Worm (Caenorhabditis elegans) whole organism, L4 larva: ENCODE data around the gene str-83.
A peak's percentile ranks its signal among the peaks of the same experiment; 100 is the strongest.

Experiments
- F10B5.3 ChIP-seq: sonication (generic microtip); optimal IDR thresholded peaks from 2 replicates; lab custom pipeline; 2016; ENCODE audit warnings: mild to moderate bottlenecking, missing genetic modification characterization, missing compliant biosample characterization
- F49E8.2 ChIP-seq: sonication (generic microtip); optimal IDR thresholded peaks from 2 replicates; lab custom pipeline; 2016; ENCODE audit warnings: missing compliant biosample characterization, mild to moderate bottlenecking, missing genetic modification characterization, borderline replicate concordance
- T20F7.1 ChIP-seq: fragments of 200-800 bp; sonication (Bioruptor generic); optimal IDR thresholded peaks from 2 replicates; lab custom pipeline; 2018; ENCODE audit warnings: mild to moderate bottlenecking, missing genetic modification characterization, missing compliant biosample characterization
- Y5F2A.4 ChIP-seq: fragments of 200-800 bp; sonication (Bioruptor generic); optimal IDR thresholded peaks from 2 replicates; lab custom pipeline; 2018; ENCODE audit warnings: mild to moderate bottlenecking, missing genetic modification characterization, missing compliant biosample characterization
- ceh-62 ChIP-seq: sonication (generic microtip); optimal IDR thresholded peaks from 2 replicates; lab custom pipeline; 2017; ENCODE audit warnings: missing biosample characterization, missing genetic modification characterization
- ces-1 ChIP-seq: fragments of 150-350 bp; sonication (generic microtip); optimal IDR thresholded peaks from 4 replicates; lab custom pipeline; 2014; ENCODE audit warnings: missing biosample characterization, missing genetic modification reagents, missing genetic modification characterization
- cey-2 ChIP-seq: sonication (generic microtip); optimal IDR thresholded peaks from 3 replicates; lab custom pipeline; 2017; ENCODE audit warnings: missing genetic modification characterization, mild to moderate bottlenecking, missing compliant biosample characterization, antibody characterized with exemption, borderline replicate concordance; ENCODE audit not compliant: insufficient read depth
- daf-12 ChIP-seq: fragments of 150-350 bp; optimal IDR thresholded peaks from 2 replicates; lab custom pipeline; 2014; ENCODE audit warnings: missing biosample characterization, missing genetic modification reagents, missing genetic modification characterization
- daf-16 ChIP-seq, 3 experiments: sonication (generic microtip); optimal IDR thresholded peaks; 2 replicates each; lab custom pipeline; 2016 to 2017; ENCODE audit warnings: missing genetic modification characterization in 3 of 3, missing genetic modification reagents in 3 of 3, mild to moderate bottlenecking in 2 of 3, missing compliant biosample characterization in 2 of 3, missing biosample characterization in 1 of 3, moderate library complexity in 1 of 3
- daf-19 ChIP-seq: fragments of 200-800 bp; sonication (Bioruptor generic); conservative IDR thresholded peaks from 2 replicates; pipeline ENCODE4 v1.3.6; 2022; ENCODE audit warnings: missing genetic modification characterization, missing compliant biosample characterization
- daf-8 ChIP-seq: fragments of 200-800 bp; sonication (Bioruptor generic); IDR thresholded peaks from 2 replicates; pipeline ENCODE4 v1.3.6; 2022; ENCODE audit warnings: missing genetic modification characterization, missing compliant biosample characterization
- dmd-6 ChIP-seq: fragments of 200-800 bp; sonication (Bioruptor generic); IDR thresholded peaks from 2 replicates; pipeline ENCODE4 v1.3.6; 2022; ENCODE audit warnings: missing genetic modification reagents, missing genetic modification characterization, missing compliant biosample characterization
- dmd-9 ChIP-seq: fragments of 200-800 bp; sonication (Bioruptor generic); IDR thresholded peaks from 2 replicates; pipeline ENCODE4 v1.3.6; 2022; ENCODE audit warnings: missing genetic modification reagents, missing genetic modification characterization, missing compliant biosample characterization
- dpl-1 ChIP-seq: fragments of 150-350 bp; optimal IDR thresholded peaks from 2 replicates; lab custom pipeline; 2014; ENCODE audit warnings: missing biosample characterization, missing genetic modification reagents, missing genetic modification characterization
- dve-1 ChIP-seq: sonication (generic microtip); optimal IDR thresholded peaks from 2 replicates; lab custom pipeline; 2017; ENCODE audit warnings: antibody characterized with exemption, mild to moderate bottlenecking, missing genetic modification characterization, missing compliant biosample characterization; ENCODE audit not compliant: insufficient read depth
- egl-27 ChIP-seq: sonication (generic microtip); optimal IDR thresholded peaks from 3 replicates; lab custom pipeline; 2017; ENCODE audit warnings: missing biosample characterization, missing genetic modification reagents, missing genetic modification characterization
- fos-1 ChIP-seq: fragments of 150-350 bp; optimal IDR thresholded peaks from 2 replicates; lab custom pipeline; 2014; ENCODE audit warnings: missing biosample characterization, missing genetic modification characterization
- hlh-11 ChIP-seq: fragments of 200-800 bp; sonication (Bioruptor generic); optimal IDR thresholded peaks from 2 replicates; lab custom pipeline; 2018; ENCODE audit warnings: mild to moderate bottlenecking, missing genetic modification characterization, missing compliant biosample characterization
- hlh-30 ChIP-seq: sonication (generic microtip); optimal IDR thresholded peaks from 2 replicates; lab custom pipeline; 2017; ENCODE audit warnings: antibody characterized with exemption, mild to moderate bottlenecking, missing genetic modification characterization, missing compliant biosample characterization; ENCODE audit not compliant: insufficient read depth
- lin-1 ChIP-seq: fragments of 200-800 bp; sonication (Bioruptor generic); IDR thresholded peaks from 2 replicates; pipeline ENCODE4 v1.3.6; 2022; ENCODE audit warnings: missing genetic modification reagents, missing genetic modification characterization, missing compliant biosample characterization
- lin-13 ChIP-seq: fragments of 150-350 bp; optimal IDR thresholded peaks from 2 replicates; lab custom pipeline; 2014; ENCODE audit warnings: missing biosample characterization, missing genetic modification reagents, missing genetic modification characterization
- lin-15B ChIP-seq: fragments of 150-350 bp; sonication (generic microtip); optimal IDR thresholded peaks from 3 replicates; lab custom pipeline; 2014; ENCODE audit warnings: missing biosample characterization, missing genetic modification characterization
- lin-38 ChIP-seq: fragments of 200-800 bp; sonication (Bioruptor generic); IDR thresholded peaks from 2 replicates; pipeline ENCODE4 v1.3.6; 2022; ENCODE audit warnings: missing genetic modification reagents, missing genetic modification characterization, missing compliant biosample characterization
- lir-3 ChIP-seq: sonication (generic microtip); optimal IDR thresholded peaks from 2 replicates; lab custom pipeline; 2016; ENCODE audit warnings: mild to moderate bottlenecking, missing genetic modification characterization, missing compliant biosample characterization
- lsy-2 ChIP-seq, 2 experiments: fragments of 150-350 bp in 1 of 2; sonication (generic microtip) in 1 of 2; optimal IDR thresholded peaks; 2 replicates each; lab custom pipeline; 2014 to 2017; ENCODE audit warnings: missing biosample characterization in 2 of 2, missing genetic modification characterization in 2 of 2
- madf-5 ChIP-seq, 2 experiments: fragments of 200-800 bp; sonication (Bioruptor generic); IDR thresholded peaks; 2 replicates each; pipeline ENCODE4 v1.3.6; 2022; ENCODE audit warnings: missing compliant biosample characterization in 2 of 2, missing genetic modification characterization in 2 of 2
- madf-9 ChIP-seq: fragments of 200-800 bp; sonication (Bioruptor generic); conservative IDR thresholded peaks from 2 replicates; pipeline ENCODE4 v1.3.6; 2022; ENCODE audit warnings: missing genetic modification reagents, missing genetic modification characterization, missing compliant biosample characterization
- mdt-29 ChIP-seq: fragments of 200-800 bp; sonication (Bioruptor generic); IDR thresholded peaks from 2 replicates; pipeline ENCODE4 v1.3.6; 2022; ENCODE audit warnings: missing genetic modification reagents, missing genetic modification characterization, missing compliant biosample characterization
- mes-2 ChIP-seq: sonication (generic microtip); optimal IDR thresholded peaks from 2 replicates; lab custom pipeline; 2016; ENCODE audit warnings: missing genotype, mild to moderate bottlenecking, missing genetic modification characterization, missing compliant biosample characterization; ENCODE audit not compliant: poor library complexity, severe bottlenecking
- mxl-2 ChIP-seq: fragments of 200-800 bp; sonication (Bioruptor generic); conservative IDR thresholded peaks from 2 replicates; pipeline ENCODE4 v1.3.6; 2022; ENCODE audit warnings: missing genetic modification reagents, missing genetic modification characterization, missing compliant biosample characterization
- nhr-10 ChIP-seq: fragments of 150-350 bp; optimal IDR thresholded peaks from 2 replicates; lab custom pipeline; 2014; ENCODE audit warnings: missing biosample characterization, missing genetic modification characterization
- nhr-102 ChIP-seq: sonication (generic microtip); optimal IDR thresholded peaks from 2 replicates; lab custom pipeline; 2016; ENCODE audit warnings: mild to moderate bottlenecking, missing genetic modification characterization, moderate library complexity, missing compliant biosample characterization
- nhr-28 ChIP-seq: fragments of 150-350 bp; optimal IDR thresholded peaks from 2 replicates; lab custom pipeline; 2014; ENCODE audit warnings: missing biosample characterization, missing genetic modification characterization
- nhr-41 ChIP-seq: fragments of 200-800 bp; sonication (Bioruptor generic); IDR thresholded peaks from 2 replicates; pipeline ENCODE4 v1.3.6; 2022; ENCODE audit warnings: missing genetic modification reagents, missing genetic modification characterization, missing compliant biosample characterization
- nhr-42 ChIP-seq: fragments of 200-800 bp; sonication (Bioruptor generic); IDR thresholded peaks from 2 replicates; pipeline ENCODE4 v1.3.6; 2022; ENCODE audit warnings: missing genetic modification characterization, missing compliant biosample characterization
- nhr-48 ChIP-seq: sonication (generic microtip); optimal IDR thresholded peaks from 2 replicates; lab custom pipeline; 2016; ENCODE audit warnings: mild to moderate bottlenecking, missing genetic modification characterization, missing compliant biosample characterization
- nhr-6 ChIP-seq: fragments of 150-350 bp; optimal IDR thresholded peaks from 2 replicates; lab custom pipeline; 2014; ENCODE audit warnings: missing biosample characterization, missing genetic modification characterization
- nhr-76 ChIP-seq: fragments of 150-350 bp; optimal IDR thresholded peaks from 2 replicates; lab custom pipeline; 2014; ENCODE audit warnings: missing biosample characterization, missing genetic modification characterization
- pha-4 ChIP-seq, 2 experiments: fragments of 150-350 bp in 1 of 2; fragments of 200-800 bp in 1 of 2; sonication (Bioruptor generic) in 1 of 2; IDR thresholded peaks in 1 of 2; optimal IDR thresholded peaks in 1 of 2; 2 replicates each; pipeline versions ENCODE4 v1.3.6 to Lab custom; 2014 to 2022; ENCODE audit warnings: missing genetic modification characterization in 2 of 2, missing genetic modification reagents in 2 of 2, missing biosample characterization in 1 of 2, missing compliant biosample characterization in 1 of 2
- pqm-1 ChIP-seq: sonication (generic microtip); optimal IDR thresholded peaks from 2 replicates; lab custom pipeline; 2017; ENCODE audit warnings: missing biosample characterization, missing genetic modification characterization
- sdz-12 ChIP-seq: fragments of 200-800 bp; sonication (Bioruptor generic); optimal IDR thresholded peaks from 2 replicates; lab custom pipeline; 2018; ENCODE audit warnings: mild to moderate bottlenecking, missing genetic modification characterization, missing compliant biosample characterization
- snpc-4 ChIP-seq: fragments of 150-350 bp; optimal IDR thresholded peaks from 2 replicates; lab custom pipeline; 2014; ENCODE audit warnings: missing biosample characterization, missing genetic modification characterization
- spr-3 ChIP-seq: fragments of 200-800 bp; sonication (Bioruptor generic); optimal IDR thresholded peaks from 2 replicates; lab custom pipeline; 2018; ENCODE audit warnings: mild to moderate bottlenecking, missing genetic modification characterization, missing compliant biosample characterization
- unc-130 ChIP-seq: sonication (generic microtip); optimal IDR thresholded peaks from 2 replicates; lab custom pipeline; 2016; ENCODE audit warnings: missing genetic modification reagents, missing genetic modification characterization, missing compliant biosample characterization
- zag-1 ChIP-seq: fragments of 150-350 bp; optimal IDR thresholded peaks from 2 replicates; lab custom pipeline; 2014; ENCODE audit warnings: missing biosample characterization, missing genetic modification characterization
- zfp-2 ChIP-seq: sonication (generic microtip); optimal IDR thresholded peaks from 2 replicates; lab custom pipeline; 2016; ENCODE audit warnings: mild to moderate bottlenecking, missing genetic modification characterization, missing compliant biosample characterization
- zip-2 ChIP-seq: fragments of 150-350 bp; optimal IDR thresholded peaks from 2 replicates; lab custom pipeline; 2014; ENCODE audit warnings: missing biosample characterization, missing genetic modification characterization
- ztf-7 ChIP-seq: fragments of 150-350 bp; optimal IDR thresholded peaks from 2 replicates; lab custom pipeline; 2014; ENCODE audit warnings: missing biosample characterization, missing genetic modification characterization

The str-83 gene

ce11 chrV:4022309-4022708 is 45.2 kb downstream of the str-83 start, which contains the start of gene cyp-35A3:
Gene cyp-35A3 (plus strand): TSS chrV:4022609.
- no peak for TF ChIP-seq lir-3
- no peak for TF ChIP-seq daf-8 (GFP tag; lab: Robert Waterston, UW)
- no peak for TF ChIP-seq nhr-28 (tag; lab: Kevin White, UChicago)
- TF ChIP-seq daf-12 (tag; lab: Kevin White, UChicago) = no peak
- TF ChIP-seq lin-38 (GFP tag; lab: Robert Waterston, UW) = no peak
- no peak for TF ChIP-seq mes-2 (tag; lab: Kevin White, UChicago)
- TF ChIP-seq mdt-29 (GFP tag; lab: Robert Waterston, UW) = no peak
- TF ChIP-seq nhr-42 (GFP tag; lab: Robert Waterston, UW) = no peak
- no peak for TF ChIP-seq ceh-62 (tag; lab: Kevin White, UChicago)
- no peak for TF ChIP-seq cey-2
- no peak for TF ChIP-seq lin-13 (GFP tag; lab: Kevin White, UChicago)
- no peak for TF ChIP-seq lsy-2 (tag; optimal IDR thresholded peaks at IDR 0.05; lab: Kevin White, UChicago)

ce11 chrV:4024777-4025176 is 47.7 kb downstream of the str-83 start, which contains the start of gene K09D9.1:
Gene K09D9.1 (plus strand): TSS chrV:4025047.
- TF ChIP-seq daf-16 (GFP tag; optimal IDR thresholded peaks at IDR 0.05; lab: Kevin White, UChicago) = peak in 1 of 2 experiments; percentile 57
- peak; percentile 95 for TF ChIP-seq daf-16 (tag; optimal IDR thresholded peaks at IDR 0.05; lab: Kevin White, UChicago)
- TF ChIP-seq dpl-1 (GFP tag; lab: Kevin White, UChicago) = peak; percentile 14
- TF ChIP-seq dmd-9 (GFP tag; lab: Robert Waterston, UW) = no peak
- no peak for TF ChIP-seq zfp-2
- no peak for TF ChIP-seq mdt-29 (GFP tag; lab: Robert Waterston, UW)
- TF ChIP-seq pqm-1 (tag; lab: Kevin White, UChicago) = peak; percentile 75
- 0 out of 2 replicates have a peak, but pooled peaks have one; percentile 45 for TF ChIP-seq lin-1
- TF ChIP-seq nhr-41 (GFP tag; lab: Robert Waterston, UW) = peak; percentile 58; the same call in 1 of the 2 replicates
- no peak for TF ChIP-seq unc-130 (GFP tag; lab: Kevin White, UChicago)
- no peak for TF ChIP-seq egl-27 (tag; lab: Kevin White, UChicago)
- TF ChIP-seq lin-15B (tag; lab: Kevin White, UChicago) = no peak
- TF ChIP-seq daf-19 (GFP tag; lab: Robert Waterston, UW) = no peak
- peak; percentile 93 for TF ChIP-seq dve-1 (tag; lab: Kevin White, UChicago)
- TF ChIP-seq nhr-42 (GFP tag; lab: Robert Waterston, UW) = no peak
- TF ChIP-seq F49E8.2 (tag; lab: Kevin White, UChicago) = no peak
- no peak for TF ChIP-seq Y5F2A.4
- TF ChIP-seq lin-38 (GFP tag; lab: Robert Waterston, UW) = no peak
- TF ChIP-seq nhr-102 (tag; lab: Kevin White, UChicago) = peak; percentile 66
- TF ChIP-seq madf-5 (GFP tag; IDR thresholded peaks at IDR 0.05; lab: Robert Waterston, UW) = no peak
- TF ChIP-seq T20F7.1 (GFP tag; lab: Kevin White, UChicago) = peak; percentile 70
- TF ChIP-seq nhr-48 (tag; lab: Kevin White, UChicago) = peak; percentile 45
- TF ChIP-seq fos-1 (tag; lab: Kevin White, UChicago) = no peak
- TF ChIP-seq spr-3 = no peak
- TF ChIP-seq F10B5.3 = no peak
- no peak for TF ChIP-seq daf-8 (GFP tag; lab: Robert Waterston, UW)
- peak; percentile 67 for TF ChIP-seq ztf-7 (tag; lab: Kevin White, UChicago)
- no peak for TF ChIP-seq zag-1 (tag; lab: Kevin White, UChicago)
- TF ChIP-seq snpc-4 (tag; lab: Kevin White, UChicago) = no peak
- TF ChIP-seq nhr-28 (tag; lab: Kevin White, UChicago) = peak; percentile 81
- TF ChIP-seq nhr-76 (tag; lab: Kevin White, UChicago) = no peak
- peak; percentile 38; the same call in 1 of the 2 replicates for TF ChIP-seq pha-4 (GFP tag; IDR thresholded peaks at IDR 0.05; lab: Robert Waterston, UW)
- TF ChIP-seq pha-4 (tag; optimal IDR thresholded peaks at IDR 0.05; lab: Kevin White, UChicago) = peak; percentile 29
- peak; percentile 79 for TF ChIP-seq hlh-30 (tag; lab: Kevin White, UChicago)
- TF ChIP-seq mxl-2 (GFP tag; lab: Robert Waterston, UW) = no peak
- peak; percentile 97 for TF ChIP-seq dmd-6
- TF ChIP-seq nhr-10 (tag; lab: Kevin White, UChicago) = no peak
- no peak for TF ChIP-seq madf-9 (GFP tag; lab: Robert Waterston, UW)
- TF ChIP-seq hlh-11 = peak; percentile 84
- no peak for TF ChIP-seq ces-1 (GFP tag; lab: Kevin White, UChicago)
- peak; percentile 17 for TF ChIP-seq nhr-6 (tag; lab: Kevin White, UChicago)
- peak; percentile 95 for TF ChIP-seq zip-2 (tag; lab: Kevin White, UChicago)
- TF ChIP-seq sdz-12 = no peak
